Worm (Caenorhabditis elegans): ENCODE data around the gene M01H9.10.

M01H9.10 gene

ce11 chrIV:4468046-4468727, 11.7 kb downstream of the M01H9.10 start (continued):
- TF ChIP-seq chd-7 (tag; optimal IDR thresholded peaks at IDR 0.05) = peak; percentile 69
- peak; percentile 34 for TF ChIP-seq efl-1 (GFP tag; optimal IDR thresholded peaks at IDR 0.05)
- no peak for TF ChIP-seq ceh-58 (GFP tag; IDR thresholded peaks at IDR 0.05)
- TF ChIP-seq madf-10 (tag; optimal IDR thresholded peaks at IDR 0.05) = peak; percentile 34
- no peak for TF ChIP-seq lsy-27 (tag; optimal IDR thresholded peaks at IDR 0.05; ENCODE audit: borderline replicate concordance, insufficient read depth)
- TF ChIP-seq madf-6 (GFP tag; IDR thresholded peaks at IDR 0.05) = peak; percentile 76
- peak; percentile 98 for TF ChIP-seq ama-1 (optimal IDR thresholded peaks at IDR 0.05)
- TF ChIP-seq ama-1 (GFP tag; optimal IDR thresholded peaks at IDR 0.05) = peak in 1 of 2 experiments; percentile 13
- peak; percentile 56 for TF ChIP-seq mcd-1 (GFP tag; IDR thresholded peaks at IDR 0.05)
- no peak for TF ChIP-seq aptf-2 (GFP tag; conservative IDR thresholded peaks at IDR 0.05)
- peak; percentile 41 for TF ChIP-seq K12H6.12 (tag; optimal IDR thresholded peaks at IDR 0.05)
- TF ChIP-seq B0035.1 (tag; optimal IDR thresholded peaks at IDR 0.05) = peak; percentile 82
- no peak; the same call in 1 of the 2 replicates for TF ChIP-seq Y56A3A.18 (GFP tag; IDR thresholded peaks at IDR 0.05)
- peak; percentile 14; the same call in 1 of the 2 replicates for TF ChIP-seq hmg-1.2 (GFP tag; IDR thresholded peaks at IDR 0.05)
- TF ChIP-seq K11D2.4 (GFP tag; IDR thresholded peaks at IDR 0.05) = peak; percentile 41; the same call in 1 of the 2 replicates
- TF ChIP-seq ets-4 (GFP tag; optimal IDR thresholded peaks at IDR 0.05) = peak; percentile 42
- no peak for TF ChIP-seq sptf-2 (GFP tag; optimal IDR thresholded peaks at IDR 0.05)
- peak; percentile 67 for TF ChIP-seq xnd-1 (tag; optimal IDR thresholded peaks at IDR 0.05)
- TF ChIP-seq F52B5.7 (tag; optimal IDR thresholded peaks at IDR 0.05) = peak; percentile 50
- no peak for TF ChIP-seq sea-2 (GFP tag; IDR thresholded peaks at IDR 0.05)
- TF ChIP-seq attf-6 (GFP tag; IDR thresholded peaks at IDR 0.05) = no peak
- peak; percentile 55 for TF ChIP-seq egrh-3 (GFP tag; IDR thresholded peaks at IDR 0.05)
- peak; percentile 8 for TF ChIP-seq mes-4 (tag; optimal IDR thresholded peaks at IDR 0.05)
- peak; percentile 65 for TF ChIP-seq nhr-90 (tag; optimal IDR thresholded peaks at IDR 0.05)
- TF ChIP-seq cebp-1 (GFP tag; IDR thresholded peaks at IDR 0.05) = peak; percentile 42; the same call in 1 of the 2 replicates
- TF ChIP-seq cebp-1 (tag; optimal IDR thresholded peaks at IDR 0.05) = peak; percentile 81
- no peak for TF ChIP-seq fkh-3 (tag; optimal IDR thresholded peaks at IDR 0.05)
- TF ChIP-seq lin-54 (GFP tag; optimal IDR thresholded peaks at IDR 0.05) = peak; percentile 54
- peak; percentile 16 for TF ChIP-seq F22D6.2 (tag; optimal IDR thresholded peaks at IDR 0.05)
- no peak for TF ChIP-seq nhr-27 (tag; optimal IDR thresholded peaks at IDR 0.05)
- no peak for TF ChIP-seq F57A8.1 (GFP tag; optimal IDR thresholded peaks at IDR 0.05)
- peak; percentile 82 for TF ChIP-seq ztf-26 (tag; optimal IDR thresholded peaks at IDR 0.05)
- TF ChIP-seq ztf-28 (GFP tag; IDR thresholded peaks at IDR 0.05) = no peak
- TF ChIP-seq ZK185.1 (tag; optimal IDR thresholded peaks at IDR 0.05; ENCODE audit: poor library complexity, severe bottlenecking) = peak; percentile 53
- TF ChIP-seq madf-8 (GFP tag; conservative IDR thresholded peaks at IDR 0.05) = peak; percentile 59
- peak; percentile 69 for TF ChIP-seq tlf-1 (GFP tag; optimal IDR thresholded peaks at IDR 0.05)
- TF ChIP-seq madf-3 (GFP tag; IDR thresholded peaks at IDR 0.05) = peak; percentile 63; the same call in 1 of the 2 replicates
- TF ChIP-seq somi-1 (GFP tag; optimal IDR thresholded peaks at IDR 0.05) = peak; percentile 73
- peak; percentile 67 for TF ChIP-seq F49E8.2 (tag; optimal IDR thresholded peaks at IDR 0.05; ENCODE audit: insufficient read depth)
- TF ChIP-seq nfyb-1 (GFP tag; IDR thresholded peaks at IDR 0.05) = 0 out of 2 replicates have a peak, but pooled peaks have one; percentile 21
- TF ChIP-seq ztf-3 (GFP tag; optimal IDR thresholded peaks at IDR 0.05) = peak; percentile 12
- peak; percentile 65 for TF ChIP-seq lin-40 (tag; optimal IDR thresholded peaks at IDR 0.05)
- peak in 2 of 3 experiments; percentile 53 to 73 for TF ChIP-seq lin-35 (GFP tag; optimal IDR thresholded peaks at IDR 0.05)
- TF ChIP-seq hlh-26 (GFP tag; conservative IDR thresholded peaks at IDR 0.05) = no peak
- TF ChIP-seq B0336.3 (GFP tag; IDR thresholded peaks at IDR 0.05) = peak; percentile 85
- peak; percentile 92 for TF ChIP-seq lsl-1 (GFP tag; optimal IDR thresholded peaks at IDR 0.05)
- TF ChIP-seq attf-5 (GFP tag; optimal IDR thresholded peaks at IDR 0.05) = peak; percentile 67
- peak; percentile 70 for TF ChIP-seq pha-4 (tag; optimal IDR thresholded peaks at IDR 0.05)
